Worm (Caenorhabditis elegans) whole organism, L4/young adult: ENCODE results near the gene gln-1.

Experiments
- W03F9.2 ChIP-seq: fragments of 150-350 bp; optimal IDR thresholded peaks from 2 replicates; lab custom pipeline; 2014; ENCODE audit warnings: missing biosample characterization, missing genetic modification characterization
- dao-5 ChIP-seq: sonication (generic microtip); optimal IDR thresholded peaks from 2 replicates; lab custom pipeline; 2016; ENCODE audit warnings: missing genotype, missing genetic modification characterization, moderate library complexity, missing compliant biosample characterization
- him-1 ChIP-seq: sonication (generic microtip); optimal IDR thresholded peaks from 2 replicates; lab custom pipeline; 2016; ENCODE audit warnings: missing genotype, missing genetic modification reagents, missing genetic modification characterization, missing compliant biosample characterization

ce11 chrX:6075209-6075608 lies 17.2 kb downstream of the gln-1 start, which contains the start of gene lgc-58:
- TF ChIP-seq W03F9.2 (tag; lab: Kevin White, UChicago) (no peak), dao-5 (tag; lab: Kevin White, UChicago) (no peak), him-1 (no peak)
